Worm (Caenorhabditis elegans): ENCODE results near the gene gei-6.

gei-6 gene

ce11 chrV:7178843-7179242 is 51.8 kb downstream of the gei-6 start, which contains the start of gene cpsf-2 (continued):
- TF ChIP-seq unc-98 (GFP tag; IDR thresholded peaks at IDR 0.05) (no peak), ztf-4 (tag; optimal IDR thresholded peaks at IDR 0.05) (no peak), swsn-7 (tag; optimal IDR thresholded peaks at IDR 0.05) (no peak), snpc-4 (tag; optimal IDR thresholded peaks at IDR 0.05) (no peak), jun-1 (tag; optimal IDR thresholded peaks at IDR 0.05) (no peak)
